Worm (Caenorhabditis elegans) whole organism, midembryonic: Measurements from ENCODE around the gene prdm-14.

Experiments used
- T22C8.4 ChIP-seq: fragments of 200-800 bp; sonication (Bioruptor generic); IDR thresholded peaks from 2 replicates; pipeline ENCODE4 v1.3.6; 2022; ENCODE audit warnings: missing genetic modification characterization, missing compliant biosample characterization
- klf-2 ChIP-seq: fragments of 200-800 bp; sonication (Bioruptor generic); conservative IDR thresholded peaks from 2 replicates; pipeline ENCODE4 v1.3.6; 2022; ENCODE audit warnings: missing genetic modification reagents, missing genetic modification characterization, missing compliant biosample characterization
- ref-1 ChIP-seq: fragments of 200-800 bp; sonication (Bioruptor generic); conservative IDR thresholded peaks from 2 replicates; pipeline ENCODE4 v1.3.6; 2022; ENCODE audit warnings: missing genetic modification reagents, missing genetic modification characterization, missing compliant biosample characterization
- ztf-23 ChIP-seq: fragments of 200-800 bp; sonication (Bioruptor generic); IDR thresholded peaks from 2 replicates; pipeline ENCODE4 v1.3.6; 2022; ENCODE audit warnings: missing genetic modification reagents, missing genetic modification characterization, missing compliant biosample characterization

DNA sequence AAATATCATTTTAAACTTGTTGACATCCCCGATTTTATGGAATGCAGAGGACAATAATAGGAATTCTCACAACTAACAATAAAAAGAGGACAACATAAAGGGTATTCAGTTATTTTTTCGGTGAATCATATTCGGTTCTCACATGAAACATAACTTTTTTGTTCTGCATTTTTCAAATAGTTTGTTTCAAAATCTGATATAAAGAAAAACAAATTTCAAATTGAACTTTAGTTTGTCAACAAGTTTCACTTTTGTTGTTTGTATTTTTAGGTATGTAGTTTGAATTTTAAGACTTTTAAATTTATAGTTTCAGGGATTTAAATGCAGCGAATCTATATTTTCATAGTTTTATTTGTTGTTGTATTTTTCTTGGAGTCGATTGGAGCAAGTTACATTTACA lies 16.5 kb downstream of the prdm-14 start, which contains the start of gene F47E1.4:
- TF ChIP-seq ref-1 (GFP tag; lab: Robert Waterston, UW), result no peak
- no peak for TF ChIP-seq T22C8.4
- TF ChIP-seq klf-2 (GFP tag; lab: Robert Waterston, UW), result no peak
- no peak for TF ChIP-seq ztf-23 (GFP tag; lab: Robert Waterston, UW)
